Fruit fly (Drosophila melanogaster): Measurements from ENCODE around the gene CG5758.

dm6 chr2L:18081328-18081727 lies 38.5 kb upstream of the CG5758 start, which contains the start of gene ninaD:
- no peak for TF ChIP-seq Myc (optimal IDR thresholded peaks at IDR 0.05)
- no peak for TF ChIP-seq h (optimal IDR thresholded peaks at IDR 0.05)

Measured in Kc167 (cell line).